Fruit fly (Drosophila melanogaster) whole organism, embryonic: Measurements from ENCODE around the gene CG42693.

Source experiments
- Ada2b ChIP-seq: fragments of 200-800 bp; sonication (Bioruptor generic); IDR thresholded peaks from 2 replicates; pipeline ENCODE4 v1.3.6; 2022; ENCODE audit warnings: missing biosample characterization, missing genetic modification characterization
- CG1024 ChIP-seq: fragments of 200-800 bp; sonication (Bioruptor generic); IDR thresholded peaks from 2 replicates; pipeline ENCODE4 v1.3.6; 2022; ENCODE audit warnings: missing biosample characterization, missing genetic modification characterization
- CG11504 ChIP-seq: fragments of 200-800 bp; sonication (Bioruptor generic); optimal IDR thresholded peaks from 3 replicates; lab custom pipeline; 2019; ENCODE audit warnings: missing biosample characterization, mild to moderate bottlenecking, missing genetic modification characterization, moderate library complexity
- CG12236 ChIP-seq: fragments of 200-800 bp; sonication (Bioruptor generic); optimal IDR thresholded peaks from 2 replicates; lab custom pipeline; 2016; ENCODE audit warnings: missing biosample characterization, missing genetic modification characterization
- CG13287 ChIP-seq: fragments of 200-800 bp; sonication (Bioruptor generic); IDR thresholded peaks from 2 replicates; pipeline ENCODE4 v1.3.6; 2022; ENCODE audit warnings: missing biosample characterization, missing genetic modification characterization; ENCODE audit not compliant: partially characterized antibody
- CG15073 ChIP-seq: fragments of 200-800 bp; sonication (Bioruptor generic); optimal IDR thresholded peaks from 2 replicates; lab custom pipeline; 2016; ENCODE audit warnings: missing biosample characterization, missing genetic modification characterization
- CG1603 ChIP-seq: fragments of 200-800 bp; sonication (Bioruptor generic); optimal IDR thresholded peaks from 2 replicates; lab custom pipeline; 2019; ENCODE audit warnings: missing biosample characterization, mild to moderate bottlenecking, missing genetic modification characterization, moderate library complexity
- CG16813 ChIP-seq: fragments of 200-800 bp; sonication (Bioruptor generic); IDR thresholded peaks from 3 replicates; pipeline ENCODE4 v1.3.6; 2022; ENCODE audit warnings: missing biosample characterization, missing genetic modification characterization; ENCODE audit not compliant: partially characterized antibody
- CG17186 ChIP-seq: fragments of 200-800 bp; sonication (Bioruptor generic); optimal IDR thresholded peaks from 3 replicates; lab custom pipeline; 2017; ENCODE audit warnings: missing biosample characterization, missing genetic modification reagents, missing genetic modification characterization
- CG17328 ChIP-seq: fragments of 200-800 bp; sonication (Bioruptor generic); IDR thresholded peaks from 2 replicates; pipeline ENCODE4 v1.3.6; 2022; ENCODE audit warnings: missing biosample characterization, missing genetic modification characterization
- CG18764 ChIP-seq: fragments of 200-800 bp; sonication (Bioruptor generic); optimal IDR thresholded peaks from 3 replicates; lab custom pipeline; 2016; ENCODE audit warnings: missing biosample characterization, missing genetic modification characterization
- CG2116 ChIP-seq: fragments of 200-800 bp; sonication (Bioruptor generic); optimal IDR thresholded peaks from 3 replicates; lab custom pipeline; 2018; ENCODE audit warnings: missing biosample characterization, mild to moderate bottlenecking, missing genetic modification characterization
- CG2678 ChIP-seq: fragments of 200-800 bp; sonication (Bioruptor generic); optimal IDR thresholded peaks from 3 replicates; lab custom pipeline; 2019; ENCODE audit warnings: missing biosample characterization, mild to moderate bottlenecking, missing genetic modification characterization, moderate library complexity
- CG30431 ChIP-seq: fragments of 200-800 bp; sonication (Bioruptor generic); optimal IDR thresholded peaks from 2 replicates; lab custom pipeline; 2017; ENCODE audit warnings: missing biosample characterization, missing genetic modification characterization
- CG32772 ChIP-seq: fragments of 200-800 bp; sonication (Bioruptor generic); IDR thresholded peaks from 2 replicates; pipeline ENCODE4 v1.3.6; 2022; ENCODE audit warnings: missing biosample characterization, missing genetic modification characterization
- CG42726 ChIP-seq: fragments of 200-800 bp; sonication (Bioruptor generic); IDR thresholded peaks from 2 replicates; pipeline ENCODE4 v1.3.6; 2022; ENCODE audit warnings: missing biosample characterization, missing genetic modification characterization; ENCODE audit not compliant: partially characterized antibody
- CG4360 ChIP-seq: fragments of 200-800 bp; sonication (Bioruptor generic); IDR thresholded peaks from 2 replicates; pipeline ENCODE4 v1.3.6; 2022; ENCODE audit warnings: missing biosample characterization, missing genetic modification characterization
- CG43689 ChIP-seq: fragments of 200-800 bp; sonication (Bioruptor generic); IDR thresholded peaks from 2 replicates; pipeline ENCODE4 v1.3.6; 2022; ENCODE audit warnings: missing biosample characterization, missing genetic modification characterization
- CG4854 ChIP-seq: fragments of 200-800 bp; sonication (Bioruptor generic); optimal IDR thresholded peaks from 2 replicates; lab custom pipeline; 2016; ENCODE audit warnings: missing biosample characterization, missing genetic modification characterization, inconsistent platforms
- CG7987 ChIP-seq: fragments of 200-800 bp; sonication (Bioruptor generic); optimal IDR thresholded peaks from 2 replicates; lab custom pipeline; 2018; ENCODE audit warnings: missing biosample characterization, mild to moderate bottlenecking, missing genetic modification characterization, moderate library complexity
- CG9876 ChIP-seq: fragments of 200-800 bp; sonication (Bioruptor generic); optimal IDR thresholded peaks from 2 replicates; lab custom pipeline; 2016; ENCODE audit warnings: missing biosample characterization, missing genetic modification characterization
- D ChIP-seq, 2 experiments: fragments of 200-800 bp in 1 of 2; fragments of >200 bp in 1 of 2; sonication (Bioruptor generic) in 1 of 2; optimal IDR thresholded peaks; 2 replicates in 1 of 2; 3 replicates in 1 of 2; lab custom pipeline; 2017; ENCODE audit warnings: mild to moderate bottlenecking in 1 of 2, missing biosample characterization in 1 of 2, missing genetic modification characterization in 1 of 2, missing genetic modification reagents in 1 of 2
- Doc2 ChIP-seq: fragments of 200-800 bp; sonication (Bioruptor generic); IDR thresholded peaks from 2 replicates; pipeline ENCODE4 v1.3.6; 2022; ENCODE audit warnings: missing biosample characterization, missing genetic modification characterization
- Med ChIP-seq: fragments of 200-800 bp; sonication (Bioruptor generic); peaks from one replicate; lab custom pipeline; 2016; ENCODE audit warnings: missing biosample characterization, missing genetic modification characterization, mild to moderate bottlenecking, inconsistent platforms, moderate library complexity
- Myb ChIP-seq: fragments of 200-800 bp; sonication (Bioruptor generic); optimal IDR thresholded peaks from 2 replicates; lab custom pipeline; 2016; ENCODE audit warnings: missing biosample characterization, missing genetic modification characterization
- Nf-YC ChIP-seq: fragments of 200-800 bp; optimal IDR thresholded peaks from 3 replicates; lab custom pipeline; 2019; ENCODE audit warnings: missing biosample characterization, mild to moderate bottlenecking, missing genetic modification characterization, moderate library complexity
- Oli ChIP-seq: fragments of 200-800 bp; sonication (Bioruptor generic); optimal IDR thresholded peaks from 2 replicates; lab custom pipeline; 2018; ENCODE audit warnings: missing biosample characterization, mild to moderate bottlenecking, missing genetic modification characterization, moderate library complexity
- PHDP ChIP-seq: fragments of 200-800 bp; sonication (Bioruptor generic); optimal IDR thresholded peaks from 3 replicates; lab custom pipeline; 2018; ENCODE audit warnings: missing biosample characterization, mild to moderate bottlenecking, missing genetic modification characterization, moderate library complexity
- Ptx1 ChIP-seq: fragments of 200-800 bp; sonication (Bioruptor generic); IDR thresholded peaks from 2 replicates; pipeline ENCODE4 v1.3.6; 2022; ENCODE audit warnings: missing biosample characterization, missing genetic modification characterization
- Scr ChIP-seq: fragments of 200-800 bp; sonication (Bioruptor generic); IDR thresholded peaks from 2 replicates; pipeline ENCODE4 v1.3.6; 2022; ENCODE audit warnings: missing biosample characterization, missing genetic modification characterization; ENCODE audit not compliant: partially characterized antibody
- Side ChIP-seq: fragments of 200-800 bp; sonication (Bioruptor generic); optimal IDR thresholded peaks from 2 replicates; lab custom pipeline; 2016; ENCODE audit warnings: missing biosample characterization, missing genetic modification characterization
- Sin3A ChIP-seq: fragments of >200 bp; optimal IDR thresholded peaks from 2 replicates; lab custom pipeline; 2018
- Sry-δ ChIP-seq: fragments of 200-800 bp; sonication (Bioruptor generic); optimal IDR thresholded peaks from 2 replicates; lab custom pipeline; 2016; ENCODE audit warnings: missing biosample characterization, missing genetic modification characterization
- YL-1 ChIP-seq: fragments of 200-800 bp; sonication (Bioruptor generic); optimal IDR thresholded peaks from 3 replicates; lab custom pipeline; 2017; ENCODE audit warnings: missing biosample characterization, mild to moderate bottlenecking, missing genetic modification characterization
- ato ChIP-seq: fragments of 200-800 bp; sonication (Bioruptor generic); IDR thresholded peaks from 2 replicates; pipeline ENCODE4 v1.3.6; 2022; ENCODE audit warnings: missing biosample characterization, missing genetic modification characterization; ENCODE audit not compliant: partially characterized antibody
- cg ChIP-seq: fragments of 200-800 bp; sonication (Bioruptor generic); optimal IDR thresholded peaks from 3 replicates; lab custom pipeline; 2019; ENCODE audit warnings: missing biosample characterization, mild to moderate bottlenecking, missing genetic modification characterization, moderate library complexity
- chinmo ChIP-seq: fragments of 200-800 bp; sonication (Bioruptor generic); IDR thresholded peaks from 4 replicates; pipeline ENCODE4 v1.3.6; 2022; ENCODE audit warnings: missing biosample characterization, missing genetic modification characterization; ENCODE audit not compliant: partially characterized antibody
- emc ChIP-seq: fragments of 200-800 bp; sonication (Bioruptor generic); optimal IDR thresholded peaks from 2 replicates; lab custom pipeline; 2016; ENCODE audit warnings: missing biosample characterization, missing genetic modification characterization
- grn ChIP-seq: fragments of 200-800 bp; sonication (Bioruptor generic); optimal IDR thresholded peaks from 3 replicates; lab custom pipeline; 2017; ENCODE audit warnings: missing biosample characterization, missing genetic modification characterization
- kay ChIP-seq: fragments of 200-800 bp; sonication (Bioruptor generic); optimal IDR thresholded peaks from 2 replicates; lab custom pipeline; 2016; ENCODE audit warnings: missing biosample characterization, missing genetic modification characterization
- nerfin-1 ChIP-seq: fragments of 200-800 bp; sonication (Bioruptor generic); optimal IDR thresholded peaks from 3 replicates; lab custom pipeline; 2019; ENCODE audit warnings: missing biosample characterization, mild to moderate bottlenecking, missing genetic modification characterization, moderate library complexity
- nmo ChIP-seq: fragments of 200-800 bp; sonication (Bioruptor generic); optimal IDR thresholded peaks from 2 replicates; lab custom pipeline; 2018; ENCODE audit warnings: missing biosample characterization, mild to moderate bottlenecking, missing genetic modification characterization, moderate library complexity
- nom ChIP-seq: fragments of 200-800 bp; sonication (Bioruptor generic); optimal IDR thresholded peaks from 2 replicates; lab custom pipeline; 2017; ENCODE audit warnings: missing biosample characterization, missing genetic modification characterization, mild to moderate bottlenecking, moderate library complexity, missing genetic modification reagents
- pb ChIP-seq: fragments of 200-800 bp; sonication (Bioruptor generic); optimal IDR thresholded peaks from 3 replicates; lab custom pipeline; 2016; ENCODE audit warnings: missing biosample characterization, missing genetic modification characterization
- pzg ChIP-seq: fragments of 200-800 bp; sonication (Bioruptor generic); optimal IDR thresholded peaks from 3 replicates; lab custom pipeline; 2018; ENCODE audit warnings: missing biosample characterization, mild to moderate bottlenecking, missing genetic modification characterization, moderate library complexity
- sisA ChIP-seq: fragments of 200-800 bp; sonication (Bioruptor generic); IDR thresholded peaks from 2 replicates; pipeline ENCODE4 v1.3.6; 2022; ENCODE audit warnings: missing biosample characterization, missing genetic modification characterization
- so ChIP-seq: fragments of 200-800 bp; sonication (Bioruptor generic); IDR thresholded peaks from 3 replicates; pipeline ENCODE4 v1.3.6; 2022; ENCODE audit warnings: missing biosample characterization, missing genetic modification characterization
- sqz ChIP-seq: fragments of 200-800 bp; sonication (Bioruptor generic); optimal IDR thresholded peaks from 3 replicates; lab custom pipeline; 2018; ENCODE audit warnings: missing biosample characterization, mild to moderate bottlenecking, missing genetic modification characterization
- tup ChIP-seq: fragments of 200-800 bp; sonication (Bioruptor generic); optimal IDR thresholded peaks from 2 replicates; lab custom pipeline; 2016; ENCODE audit warnings: missing biosample characterization, mild to moderate bottlenecking, missing genetic modification characterization, moderate library complexity
- unc-4 ChIP-seq: fragments of 200-800 bp; sonication (Bioruptor generic); IDR thresholded peaks from 2 replicates; pipeline ENCODE4 v1.3.6; 2022; ENCODE audit warnings: missing biosample characterization, missing genetic modification characterization; ENCODE audit not compliant: partially characterized antibody

The CG42693 gene

DNA sequence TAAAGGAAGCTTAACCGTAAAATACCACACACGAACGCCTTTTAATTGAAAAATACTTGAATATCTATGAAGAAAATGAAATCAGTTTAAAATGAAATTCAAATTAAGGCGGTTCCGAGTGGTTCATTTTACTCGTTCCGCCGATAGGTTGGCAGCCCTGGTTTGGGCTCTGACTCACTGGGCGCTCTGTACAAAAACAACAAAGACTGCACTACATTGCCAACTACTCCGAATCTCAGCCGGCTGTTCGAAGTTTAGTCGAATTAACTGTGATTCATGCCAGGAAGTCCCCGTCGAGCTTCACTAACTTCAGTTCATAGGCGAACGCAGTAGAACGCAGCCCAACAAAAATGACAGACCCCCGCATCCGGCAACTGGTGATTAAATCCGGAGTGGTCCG, 35.1 kb upstream of the CG42693 start, which contains the start of gene Tbca (continued):
- TF ChIP-seq CG1603 = peak; percentile 54
- TF ChIP-seq CG9876 (GFP tag; lab: Kevin White, UChicago) = no peak
- TF ChIP-seq CG17328 (GFP tag; lab: Robert Waterston, UW) = 0 out of 2 replicates have a peak, but pooled peaks have one; percentile 16
- no peak for TF ChIP-seq CG43689 (GFP tag; lab: Robert Waterston, UW)
- peak; percentile 52; the same call in 1 of the 2 replicates for TF ChIP-seq ato
- no peak for TF ChIP-seq Side (GFP tag; lab: Kevin White, UChicago)
- TF ChIP-seq Scr (GFP tag; lab: Robert Waterston, UW) = peak; percentile 58
- TF ChIP-seq D (optimal IDR thresholded peaks at IDR 0.05; lab: Kevin White, UChicago) = no peak
- TF ChIP-seq D (GFP tag; optimal IDR thresholded peaks at IDR 0.05; lab: Kevin White, UChicago) = no peak
- peak; percentile 41 for TF ChIP-seq Med (GFP tag; lab: Kevin White, UChicago)
- no peak for TF ChIP-seq grn
- TF ChIP-seq Ada2b (GFP tag; lab: Robert Waterston, UW) = no peak
- TF ChIP-seq Nf-YC (tag; lab: Kevin White, UChicago) = no peak
- no peak for TF ChIP-seq PHDP
- TF ChIP-seq Ptx1 = no peak
- TF ChIP-seq unc-4 (GFP tag; lab: Robert Waterston, UW) = peak; percentile 24; the same call in 1 of the 2 replicates
- TF ChIP-seq CG4360 (GFP tag; lab: Robert Waterston, UW) = peak; percentile 70
- no peak for TF ChIP-seq CG15073 (GFP tag; lab: Kevin White, UChicago)
- peak; percentile 45 for TF ChIP-seq CG2116
- TF ChIP-seq nom (GFP tag; lab: Kevin White, UChicago) = peak; percentile 3
- no peak for TF ChIP-seq tup (GFP tag; lab: Kevin White, UChicago)
- TF ChIP-seq Doc2 (GFP tag; lab: Robert Waterston, UW) = no peak
- no peak for TF ChIP-seq emc (GFP tag; lab: Kevin White, UChicago)
- no peak for TF ChIP-seq cg
- TF ChIP-seq CG13287 = peak; percentile 72
- TF ChIP-seq CG30431 = no peak
- TF ChIP-seq CG12236 = no peak
- TF ChIP-seq sqz (GFP tag; lab: Kevin White, UChicago) = peak; percentile 92
- peak; percentile 31; the same call in 1 of the 2 replicates for TF ChIP-seq CG42726
- peak; percentile 78; the same call in 1 of the 4 replicates for TF ChIP-seq chinmo (GFP tag; lab: Robert Waterston, UW)
- no peak for TF ChIP-seq pb
- TF ChIP-seq Sry-δ (GFP tag; lab: Kevin White, UChicago) = peak; percentile 51
- no peak for TF ChIP-seq so (GFP tag; lab: Robert Waterston, UW)
- TF ChIP-seq YL-1 (GFP tag; lab: Kevin White, UChicago) = no peak
- no peak for TF ChIP-seq nerfin-1 (tag; lab: Kevin White, UChicago)
- no peak for TF ChIP-seq Oli (tag; lab: Kevin White, UChicago)
- TF ChIP-seq nmo = peak; percentile 4
- TF ChIP-seq CG1024 = no peak
- TF ChIP-seq CG16813 (GFP tag; lab: Robert Waterston, UW) = peak; percentile 53; the same call in 2 of the 3 replicates
- TF ChIP-seq Myb (GFP tag; lab: Kevin White, UChicago) = peak; percentile 87
- peak; percentile 100 for TF ChIP-seq kay (GFP tag; lab: Kevin White, UChicago)
- no peak for TF ChIP-seq CG18764
- peak; percentile 87 for TF ChIP-seq CG4854
- peak; percentile 55 for TF ChIP-seq CG17186 (GFP tag; lab: Kevin White, UChicago)
- no peak for TF ChIP-seq sisA (GFP tag; lab: Robert Waterston, UW)
- no peak for TF ChIP-seq CG7987 (GFP tag; lab: Kevin White, UChicago)
- TF ChIP-seq CG32772 (GFP tag; lab: Robert Waterston, UW) = peak; percentile 70; the same call in 1 of the 2 replicates
- TF ChIP-seq pzg = peak; percentile 79
- peak; percentile 8 for TF ChIP-seq Sin3A (lab: Kevin White, UChicago)
- TF ChIP-seq CG2678 = no peak
- TF ChIP-seq CG11504 = no peak
